Fruit fly (Drosophila melanogaster) whole organism, embryonic: ENCODE measurements around the gene ftz-f1.

ENCODE experiments used
- Aef1 ChIP-seq: fragments of 200-800 bp; sonication (Bioruptor generic); IDR thresholded peaks from 3 replicates; pipeline ENCODE4 v1.3.6; 2022; ENCODE audit warnings: missing biosample characterization, missing genetic modification characterization
- Asciz ChIP-seq: fragments of 200-800 bp; sonication (Bioruptor generic); optimal IDR thresholded peaks from 2 replicates; lab custom pipeline; 2017; ENCODE audit warnings: missing biosample characterization, mild to moderate bottlenecking, missing genetic modification characterization, missing genetic modification reagents
- CG12391 ChIP-seq: fragments of 200-800 bp; sonication (Bioruptor generic); optimal IDR thresholded peaks from 3 replicates; lab custom pipeline; 2018; ENCODE audit warnings: missing biosample characterization, mild to moderate bottlenecking, missing genetic modification characterization, moderate library complexity
- CG12769 ChIP-seq: fragments of 200-800 bp; sonication (Bioruptor generic); optimal IDR thresholded peaks from 2 replicates; lab custom pipeline; 2019; ENCODE audit warnings: missing biosample characterization, mild to moderate bottlenecking, missing genetic modification characterization, moderate library complexity
- CG15479 ChIP-seq: fragments of 200-800 bp; sonication (Bioruptor generic); optimal IDR thresholded peaks from 3 replicates; lab custom pipeline; 2019; ENCODE audit warnings: missing biosample characterization, mild to moderate bottlenecking, missing genetic modification characterization, moderate library complexity
- CG17385 ChIP-seq: fragments of 200-800 bp; sonication (Bioruptor generic); optimal IDR thresholded peaks from 3 replicates; lab custom pipeline; 2018; ENCODE audit warnings: missing biosample characterization, mild to moderate bottlenecking, missing genetic modification characterization
- CG17568 ChIP-seq: fragments of 200-800 bp; sonication (Bioruptor generic); optimal IDR thresholded peaks from 2 replicates; lab custom pipeline; 2018; ENCODE audit warnings: missing biosample characterization, mild to moderate bottlenecking, missing genetic modification characterization, moderate library complexity
- CG17829 ChIP-seq: fragments of 200-800 bp; optimal IDR thresholded peaks from 2 replicates; lab custom pipeline; 2019; ENCODE audit warnings: missing biosample characterization, mild to moderate bottlenecking, missing genetic modification characterization, moderate library complexity
- CG1832 ChIP-seq: fragments of 200-800 bp; sonication (Bioruptor generic); optimal IDR thresholded peaks from 2 replicates; lab custom pipeline; 2017; ENCODE audit warnings: missing biosample characterization, mild to moderate bottlenecking, missing genetic modification characterization, inconsistent platforms
- CG2199 ChIP-seq: fragments of 200-800 bp; sonication (Bioruptor generic); IDR thresholded peaks from 3 replicates; pipeline ENCODE4 v1.3.6; 2022; ENCODE audit warnings: missing biosample characterization, missing genetic modification characterization
- CG31224 ChIP-seq: fragments of 200-800 bp; sonication (Bioruptor generic); IDR thresholded peaks from 2 replicates; pipeline ENCODE4 v1.3.6; 2022; ENCODE audit warnings: missing biosample characterization, missing genetic modification characterization
- CG32532 ChIP-seq: fragments of 200-800 bp; sonication (Bioruptor generic); IDR thresholded peaks from 2 replicates; pipeline ENCODE4 v1.3.6; 2022; ENCODE audit warnings: missing biosample characterization, missing genetic modification characterization
- CG32767 ChIP-seq: fragments of 200-800 bp; sonication (Bioruptor generic); IDR thresholded peaks from 2 replicates; pipeline ENCODE4 v1.3.6; 2022; ENCODE audit warnings: missing biosample characterization, missing genetic modification characterization
- CG34422 ChIP-seq: fragments of 200-800 bp; sonication (Bioruptor generic); IDR thresholded peaks from 3 replicates; pipeline ENCODE4 v1.3.6; 2022; ENCODE audit warnings: missing biosample characterization, missing genetic modification characterization
- CG6813 ChIP-seq: fragments of 200-800 bp; sonication (Bioruptor generic); optimal IDR thresholded peaks from 2 replicates; lab custom pipeline; 2017; ENCODE audit warnings: missing biosample characterization, missing genetic modification characterization, mild to moderate bottlenecking, moderate library complexity, missing genetic modification reagents
- E2f2 ChIP-seq: fragments of 200-800 bp; sonication (Bioruptor generic); IDR thresholded peaks from 2 replicates; pipeline ENCODE4 v1.3.6; 2022; ENCODE audit warnings: missing biosample characterization, missing genetic modification characterization
- Eip74EF ChIP-seq, 2 experiments: fragments of 200-800 bp in 1 of 2; fragments of >200 bp in 1 of 2; sonication (Bioruptor generic) in 1 of 2; optimal IDR thresholded peaks; 2 replicates each; lab custom pipeline; 2017 to 2019; ENCODE audit warnings: missing biosample characterization in 2 of 2, missing genetic modification characterization in 2 of 2, mild to moderate bottlenecking in 1 of 2, moderate library complexity in 1 of 2
- Ets65A ChIP-seq: fragments of 200-800 bp; sonication (Bioruptor generic); peaks from one replicate; lab custom pipeline; 2016; ENCODE audit warnings: missing biosample characterization, missing genetic modification characterization
- Gug ChIP-seq: fragments of 200-800 bp; sonication (Bioruptor generic); IDR thresholded peaks from 4 replicates; pipeline ENCODE4 v1.3.6; 2022; ENCODE audit warnings: missing biosample characterization, missing genetic modification characterization
- H2.0 ChIP-seq: fragments of 200-800 bp; sonication (Bioruptor generic); IDR thresholded peaks from 2 replicates; pipeline ENCODE4 v1.3.6; 2022; ENCODE audit warnings: missing biosample characterization, missing genetic modification characterization
- MTF-1 ChIP-seq: fragments of 200-800 bp; sonication (Bioruptor generic); optimal IDR thresholded peaks from 2 replicates; lab custom pipeline; 2018; ENCODE audit warnings: missing biosample characterization, mild to moderate bottlenecking, missing genetic modification characterization, borderline replicate concordance
- Max ChIP-seq: fragments of 200-800 bp; sonication (Bioruptor generic); optimal IDR thresholded peaks from 2 replicates; lab custom pipeline; 2016; ENCODE audit warnings: missing biosample characterization, mild to moderate bottlenecking, missing genetic modification characterization
- NK7.1 ChIP-seq: fragments of 200-800 bp; sonication (Bioruptor generic); optimal IDR thresholded peaks from 3 replicates; lab custom pipeline; 2016; ENCODE audit warnings: missing biosample characterization, missing genetic modification characterization
- Trl ChIP-seq, 3 experiments: fragments of >200 bp in 2 of 3; fragments of 200-800 bp in 1 of 3; sonication (Bioruptor generic) in 1 of 3; optimal IDR thresholded peaks; 2 replicates in 1 of 3; 3 replicates in 2 of 3; lab custom pipeline; 2016 to 2017; ENCODE audit warnings: missing biosample characterization in 1 of 3, missing genetic modification characterization in 1 of 3
- bbx ChIP-seq: fragments of 200-800 bp; sonication (Bioruptor generic); IDR thresholded peaks from 2 replicates; pipeline ENCODE4 v1.3.6; 2022; ENCODE audit warnings: missing biosample characterization, missing genetic modification characterization; ENCODE audit not compliant: partially characterized antibody
- bowl ChIP-seq: fragments of 200-800 bp; sonication (Bioruptor generic); IDR thresholded peaks from 2 replicates; pipeline ENCODE4 v1.3.6; 2022; ENCODE audit warnings: missing biosample characterization, missing genetic modification characterization
- bsh ChIP-seq, 2 experiments: fragments of 200-800 bp; sonication (Bioruptor generic); optimal IDR thresholded peaks; 2 replicates each; lab custom pipeline; 2017 to 2018; ENCODE audit warnings: mild to moderate bottlenecking in 2 of 2, missing biosample characterization in 2 of 2, missing genetic modification characterization in 2 of 2, moderate library complexity in 1 of 2
- cad ChIP-seq: fragments of >200 bp; optimal IDR thresholded peaks from 2 replicates; lab custom pipeline; 2017; ENCODE audit warnings: missing biosample characterization, missing genetic modification characterization
- chinmo ChIP-seq: fragments of 200-800 bp; sonication (Bioruptor generic); IDR thresholded peaks from 4 replicates; pipeline ENCODE4 v1.3.6; 2022; ENCODE audit warnings: missing biosample characterization, missing genetic modification characterization; ENCODE audit not compliant: partially characterized antibody
- ci ChIP-seq: fragments of 200-800 bp; sonication (Bioruptor generic); IDR thresholded peaks from 3 replicates; pipeline ENCODE4 v1.3.6; 2022; ENCODE audit warnings: missing biosample characterization, missing genetic modification characterization
- corto ChIP-seq: fragments of 200-800 bp; sonication (Bioruptor generic); optimal IDR thresholded peaks from 2 replicates; lab custom pipeline; 2016; ENCODE audit warnings: missing biosample characterization, mild to moderate bottlenecking, missing genetic modification characterization, moderate library complexity
- dpn ChIP-seq, 2 experiments: fragments of 200-800 bp; sonication (Bioruptor generic); optimal IDR thresholded peaks; 3 replicates each; lab custom pipeline; 2016; ENCODE audit warnings: missing biosample characterization in 2 of 2, missing genetic modification characterization in 2 of 2
- fd64A ChIP-seq: fragments of 200-800 bp; sonication (Bioruptor generic); optimal IDR thresholded peaks from 3 replicates; lab custom pipeline; 2018; ENCODE audit warnings: missing biosample characterization, mild to moderate bottlenecking, missing genetic modification characterization
- gsb-n ChIP-seq: fragments of 200-800 bp; sonication (Bioruptor generic); optimal IDR thresholded peaks from 3 replicates; lab custom pipeline; 2018; ENCODE audit warnings: missing biosample characterization, mild to moderate bottlenecking, missing genetic modification characterization
- h ChIP-seq: fragments of >200 bp; optimal IDR thresholded peaks from 2 replicates; lab custom pipeline; 2017
- lbe ChIP-seq: fragments of 200-800 bp; sonication (Bioruptor generic); optimal IDR thresholded peaks from 2 replicates; lab custom pipeline; 2016; ENCODE audit warnings: missing biosample characterization, mild to moderate bottlenecking, missing genetic modification characterization
- nmo ChIP-seq: fragments of 200-800 bp; sonication (Bioruptor generic); optimal IDR thresholded peaks from 2 replicates; lab custom pipeline; 2018; ENCODE audit warnings: missing biosample characterization, mild to moderate bottlenecking, missing genetic modification characterization, moderate library complexity
- nom ChIP-seq: fragments of 200-800 bp; sonication (Bioruptor generic); optimal IDR thresholded peaks from 2 replicates; lab custom pipeline; 2017; ENCODE audit warnings: missing biosample characterization, missing genetic modification characterization, mild to moderate bottlenecking, moderate library complexity, missing genetic modification reagents
- pb ChIP-seq: fragments of 200-800 bp; sonication (Bioruptor generic); optimal IDR thresholded peaks from 3 replicates; lab custom pipeline; 2016; ENCODE audit warnings: missing biosample characterization, missing genetic modification characterization
- pum ChIP-seq: fragments of 200-800 bp; sonication (Bioruptor generic); optimal IDR thresholded peaks from 2 replicates; lab custom pipeline; 2016; ENCODE audit warnings: missing biosample characterization, missing genetic modification characterization
- rib ChIP-seq: fragments of 200-800 bp; sonication (Bioruptor generic); IDR thresholded peaks from 2 replicates; pipeline ENCODE4 v1.3.6; 2022; ENCODE audit warnings: missing biosample characterization, missing genetic modification characterization
- row ChIP-seq: fragments of 200-800 bp; sonication (Bioruptor generic); IDR thresholded peaks from 3 replicates; pipeline ENCODE4 v1.3.6; 2022; ENCODE audit warnings: missing biosample characterization, missing genetic modification characterization
- sd ChIP-seq: fragments of 200-800 bp; sonication (Bioruptor generic); optimal IDR thresholded peaks from 3 replicates; lab custom pipeline; 2018; ENCODE audit warnings: missing biosample characterization, mild to moderate bottlenecking, missing genetic modification characterization, moderate library complexity
- sim ChIP-seq: fragments of 200-800 bp; sonication (Bioruptor generic); IDR thresholded peaks from 2 replicates; pipeline ENCODE4 v1.3.6; 2022; ENCODE audit warnings: missing biosample characterization, missing genetic modification characterization
- slbo ChIP-seq: fragments of 200-800 bp; sonication (Bioruptor generic); IDR thresholded peaks from 2 replicates; pipeline ENCODE4 v1.3.6; 2022; ENCODE audit warnings: missing biosample characterization, missing genetic modification characterization
- sqz ChIP-seq: fragments of 200-800 bp; sonication (Bioruptor generic); optimal IDR thresholded peaks from 3 replicates; lab custom pipeline; 2018; ENCODE audit warnings: missing biosample characterization, mild to moderate bottlenecking, missing genetic modification characterization
- tna ChIP-seq: fragments of 200-800 bp; sonication (Bioruptor generic); IDR thresholded peaks from 2 replicates; pipeline ENCODE4 v1.3.6; 2022; ENCODE audit warnings: missing biosample characterization, missing genetic modification characterization; ENCODE audit not compliant: partially characterized antibody

Gene ftz-f1

DNA sequence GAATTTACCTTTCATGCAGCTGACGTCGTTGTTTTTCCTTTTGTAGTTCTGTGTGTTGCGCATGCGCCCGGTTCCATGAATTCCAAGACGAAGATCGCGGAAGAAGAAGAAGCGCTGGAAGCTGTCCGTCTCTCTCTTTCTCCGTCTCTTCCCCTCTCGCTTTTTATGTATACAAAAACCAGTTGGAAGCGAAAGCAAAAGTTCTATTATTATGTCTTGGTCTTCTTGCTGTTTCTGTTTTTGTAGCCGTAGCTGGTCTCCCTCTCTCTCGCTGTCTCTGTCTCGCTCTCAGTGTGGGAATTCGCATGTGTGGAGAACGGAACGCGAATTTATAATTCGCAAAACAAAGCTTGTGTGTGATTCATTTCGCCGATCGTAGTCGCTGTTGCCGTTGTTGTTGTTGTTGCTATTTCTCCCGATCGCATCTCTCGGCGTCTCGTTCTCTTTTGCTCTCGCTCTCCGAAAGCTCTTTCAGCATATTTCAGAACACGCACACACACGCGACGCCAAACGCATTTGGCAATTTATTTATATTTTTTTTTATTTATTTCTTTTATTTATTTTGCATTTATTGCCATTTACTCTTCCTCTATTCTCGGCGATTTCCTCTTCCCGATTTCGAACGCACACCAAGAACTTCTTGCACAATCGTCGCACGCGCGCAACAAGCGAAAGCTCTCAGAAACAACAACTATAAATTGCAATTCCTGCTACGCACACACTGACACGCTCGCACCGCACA, 838 bp downstream of the ftz-f1 start:
- TF ChIP-seq gsb-n (tag; lab: Kevin White, UChicago) (no peak), dpn (GFP tag; optimal IDR thresholded peaks at IDR 0.05; lab: Kevin White, UChicago) (no peak), sim (GFP tag; lab: Robert Waterston, UW) (no peak), CG2199 (GFP tag; lab: Robert Waterston, UW) (peak; percentile 56; the same call in 2 of the 3 replicates), bbx (0 out of 2 replicates have a peak, but pooled peaks have one; percentile 39), lbe (GFP tag; lab: Kevin White, UChicago) (peak; percentile 23), h (lab: Kevin White, UChicago) (no peak), Aef1 (GFP tag; lab: Robert Waterston, UW) (0 out of 3 replicates have a peak, but pooled peaks have one; percentile 12), fd64A (GFP tag; lab: Kevin White, UChicago) (peak; percentile 5), rib (GFP tag; lab: Robert Waterston, UW) (peak; percentile 97), Eip74EF (GFP tag; optimal IDR thresholded peaks at IDR 0.05; lab: Kevin White, UChicago) (peak in 1 of 2 experiments; percentile 35), CG1832 (GFP tag; lab: Kevin White, UChicago) (peak; percentile 72), CG31224 (GFP tag; lab: Robert Waterston, UW) (0 out of 2 replicates have a peak, but pooled peaks have one; percentile 11), NK7.1 (no peak), slbo (GFP tag; lab: Robert Waterston, UW) (no peak), pb (GFP tag; lab: Kevin White, UChicago) (no peak), CG34422 (GFP tag; lab: Robert Waterston, UW) (peak; percentile 20; the same call in 1 of the 3 replicates), CG12391 (tag; lab: Kevin White, UChicago) (no peak), nom (peak; percentile 54), CG6813 (GFP tag; lab: Kevin White, UChicago) (no peak), CG17568 (GFP tag; lab: Kevin White, UChicago) (no peak), E2f2 (GFP tag; lab: Robert Waterston, UW) (no peak), bowl (0 out of 2 replicates have a peak, but pooled peaks have one; percentile 10), CG12769 (peak; percentile 86), sqz (GFP tag; lab: Kevin White, UChicago) (peak; percentile 16), chinmo (GFP tag; lab: Robert Waterston, UW) (peak; percentile 67; the same call in 2 of the 4 replicates), CG17385 (GFP tag; lab: Kevin White, UChicago) (peak; percentile 86), H2.0 (GFP tag; lab: Robert Waterston, UW) (0 out of 2 replicates have a peak, but pooled peaks have one; percentile 15), Trl (optimal IDR thresholded peaks at IDR 0.05; lab: Kevin White, UChicago) (peak; percentile 61 to 91), Trl (GFP tag; optimal IDR thresholded peaks at IDR 0.05; lab: Kevin White, UChicago) (no peak), bsh (GFP tag; optimal IDR thresholded peaks at IDR 0.05; lab: Kevin White, UChicago) (peak in 1 of 2 experiments; percentile 12), nmo (no peak), corto (GFP tag; lab: Kevin White, UChicago) (peak; percentile 59), Gug (GFP tag; lab: Robert Waterston, UW) (no peak), tna (GFP tag; lab: Robert Waterston, UW) (peak; percentile 33; the same call in 1 of the 2 replicates), MTF-1 (GFP tag; lab: Kevin White, UChicago) (no peak), CG17829 (no peak), pum (GFP tag; lab: Kevin White, UChicago) (no peak), row (0 out of 3 replicates have a peak, but pooled peaks have one; percentile 13), sd (tag; lab: Kevin White, UChicago) (peak; percentile 69), CG32532 (0 out of 2 replicates have a peak, but pooled peaks have one; percentile 21), Asciz (no peak), ci (GFP tag; lab: Robert Waterston, UW) (peak; percentile 48; the same call in 1 of the 3 replicates), Ets65A (peak; percentile 9), CG15479 (GFP tag; lab: Kevin White, UChicago) (no peak), CG32767 (peak; percentile 75), Max (GFP tag; lab: Kevin White, UChicago) (no peak), cad (GFP tag; lab: Kevin White, UChicago) (no peak)
